Worm (Caenorhabditis elegans) whole organism, young adult: ENCODE data around the gene nduc-2.

ENCODE experiments used
- Y53F4B.3 ChIP-seq: fragments of 200-800 bp; sonication (Bioruptor generic); IDR thresholded peaks from 2 replicates; pipeline ENCODE4 v1.3.6; 2022; ENCODE audit warnings: missing genetic modification reagents, missing genetic modification characterization, missing compliant biosample characterization
- gei-17 ChIP-seq: fragments of 200-800 bp; sonication (Bioruptor generic); optimal IDR thresholded peaks from 2 replicates; lab custom pipeline; 2018; ENCODE audit warnings: mild to moderate bottlenecking, missing genetic modification characterization, missing compliant biosample characterization
- lin-35 ChIP-seq, 3 experiments: fragments of 150-350 bp in 2 of 3; sonication (generic microtip) in 1 of 3; optimal IDR thresholded peaks; 2 replicates each; lab custom pipeline; 2014 to 2018; ENCODE audit warnings: missing biosample characterization in 3 of 3, missing genetic modification characterization in 3 of 3, missing genetic modification reagents in 3 of 3
- nfyb-1 ChIP-seq: fragments of 200-800 bp; sonication (Bioruptor generic); IDR thresholded peaks from 2 replicates; pipeline ENCODE4 v1.3.6; 2022; ENCODE audit warnings: missing genetic modification reagents, missing genetic modification characterization, missing compliant biosample characterization

DNA sequence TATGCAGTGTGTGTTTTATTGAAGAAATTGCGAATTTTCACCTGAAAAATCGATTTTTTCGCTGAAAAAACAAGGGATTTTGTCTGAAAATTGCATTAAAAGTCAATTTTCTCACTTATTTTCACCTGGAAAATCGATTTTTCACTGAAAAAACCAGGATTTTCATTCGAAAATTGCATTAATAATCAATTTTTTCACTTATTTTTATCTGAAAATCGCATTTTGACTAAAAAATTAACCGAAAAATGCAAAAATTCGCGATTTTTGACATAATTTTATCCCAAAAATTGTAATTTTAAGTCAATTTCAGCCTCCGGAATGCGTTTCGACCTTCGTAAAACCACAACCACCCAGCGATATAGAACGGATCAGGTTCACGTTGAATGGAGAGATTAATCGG lies 45.8 kb downstream of the nduc-2 start, which contains the start of gene Y71H2AM.29:
- TF ChIP-seq lin-35 (GFP tag; optimal IDR thresholded peaks at IDR 0.05; lab: Kevin White, UChicago), result no peak
- no peak for TF ChIP-seq Y53F4B.3
- no peak for TF ChIP-seq nfyb-1 (GFP tag; lab: Robert Waterston, UW)
- no peak for TF ChIP-seq gei-17 (GFP tag; lab: Kevin White, UChicago)
